5 fruit fly cellular contexts compared by ENCODE assay signal in the genomic region with DNA sequence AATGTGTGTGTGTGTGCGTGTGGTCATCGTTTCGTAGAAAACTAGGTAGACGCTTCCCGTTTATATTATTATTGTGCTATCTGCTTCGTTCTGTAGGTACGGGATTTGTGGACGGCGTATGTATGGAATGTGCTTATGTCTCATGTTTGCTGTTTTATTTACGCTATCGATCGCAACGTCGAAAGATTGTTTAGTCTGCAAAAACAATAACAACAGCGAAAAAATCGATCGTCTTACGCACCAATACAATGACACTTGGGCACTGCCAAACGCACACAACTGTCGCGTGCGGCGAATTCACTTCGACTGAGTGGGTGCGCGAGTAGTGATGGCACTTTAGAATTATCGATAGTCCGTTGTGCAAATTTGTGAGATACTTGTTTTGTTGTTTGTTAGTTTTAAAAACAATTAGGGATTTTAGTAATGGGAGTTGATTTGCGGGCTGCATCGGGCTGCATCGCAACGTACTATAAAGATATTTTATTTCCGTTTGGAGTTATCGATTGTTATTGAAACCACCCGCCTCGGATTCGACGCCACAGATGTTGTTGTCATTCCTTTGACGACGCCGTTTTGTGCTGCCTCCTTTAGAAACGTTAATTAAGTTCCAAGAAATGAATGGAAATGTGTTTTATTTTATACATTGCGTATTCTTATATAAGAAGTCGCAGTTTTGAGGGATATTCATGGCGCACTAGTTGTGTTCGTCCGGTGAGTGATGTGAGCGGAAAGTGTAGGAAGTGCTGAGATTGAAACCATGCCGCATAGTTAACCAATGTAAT.
A peak's percentile ranks its signal among the peaks of the same experiment; 100 is the strongest.
TF ChIP-seq lines count a peak whose summit lies in the region.

No protein-coding gene starts in this region.

- TF ChIP-seq CTCF in whole organism, embryonic (GFP tag; optimal IDR thresholded peaks at IDR 0.05; lab: Kevin White, UChicago) = no peak

TF ChIP-seq in whole organism, adult, 20 proteins besides CTCF, POLR2A, EP300 and RAD21:
- TF ChIP-seq CG7101 (tag; optimal IDR thresholded peaks at IDR 0.05; lab: Kevin White, UChicago) (peak; percentile 22), cic (GFP tag; optimal IDR thresholded peaks at IDR 0.05; lab: Kevin White, UChicago) (peak; percentile 37), CG7045 (GFP tag; optimal IDR thresholded peaks at IDR 0.05; lab: Kevin White, UChicago) (no peak), bab1 (GFP tag; optimal IDR thresholded peaks at IDR 0.05; lab: Kevin White, UChicago) (peak; percentile 18), Crg-1 (GFP tag; optimal IDR thresholded peaks at IDR 0.05; lab: Kevin White, UChicago) (peak; percentile 39), Hr96 (GFP tag; optimal IDR thresholded peaks at IDR 0.05; lab: Kevin White, UChicago) (no peak), CG11617 (GFP tag; optimal IDR thresholded peaks at IDR 0.05; lab: Kevin White, UChicago) (peak; percentile 8), pad (GFP tag; optimal IDR thresholded peaks at IDR 0.05; lab: Kevin White, UChicago) (no peak), Clk (GFP tag; optimal IDR thresholded peaks at IDR 0.05; lab: Kevin White, UChicago) (no peak), tj (GFP tag; optimal IDR thresholded peaks at IDR 0.05; lab: Kevin White, UChicago) (peak; percentile 59), toe (GFP tag; optimal IDR thresholded peaks at IDR 0.05; lab: Kevin White, UChicago) (no peak)

TF ChIP-seq in whole organism, embryonic, 481 proteins besides CTCF, POLR2A, EP300 and RAD21 (continues in another document):
- TF ChIP-seq danr (GFP tag; IDR thresholded peaks at IDR 0.05; lab: Robert Waterston, UW) (no peak), Awh (GFP tag; IDR thresholded peaks at IDR 0.05; lab: Robert Waterston, UW) (no peak), ssp (GFP tag; IDR thresholded peaks at IDR 0.05; lab: Robert Waterston, UW) (no peak), ranshi (GFP tag; IDR thresholded peaks at IDR 0.05; lab: Robert Waterston, UW) (no peak), Bgb (GFP tag; IDR thresholded peaks at IDR 0.05; lab: Robert Waterston, UW; ENCODE audit: partially characterized antibody) (peak; percentile 75), jumu (GFP tag; optimal IDR thresholded peaks at IDR 0.05; lab: Kevin White, UChicago) (peak; percentile 8), Rfx (GFP tag; IDR thresholded peaks at IDR 0.05; lab: Robert Waterston, UW) (peak; percentile 25; the same call in 1 of the 2 replicates), CG15601 (tag; optimal IDR thresholded peaks at IDR 0.05; lab: Kevin White, UChicago) (no peak), CG13775 (GFP tag; optimal IDR thresholded peaks at IDR 0.05; lab: Kevin White, UChicago) (peak; percentile 11), CG9932 (GFP tag; IDR thresholded peaks at IDR 0.05; lab: Robert Waterston, UW) (peak; percentile 17; the same call in 1 of the 2 replicates), hbn (GFP tag; IDR thresholded peaks at IDR 0.05; lab: Robert Waterston, UW; ENCODE audit: partially characterized antibody) (peak; percentile 70), CG8765 (GFP tag; IDR thresholded peaks at IDR 0.05; lab: Robert Waterston, UW) (no peak), pzg (GFP tag; optimal IDR thresholded peaks at IDR 0.05; lab: Kevin White, UChicago) (peak; percentile 41), zfh1 (GFP tag; IDR thresholded peaks at IDR 0.05; lab: Robert Waterston, UW) (no peak), CG3838 (GFP tag; optimal IDR thresholded peaks at IDR 0.05; lab: Kevin White, UChicago) (peak; percentile 91), dpn (GFP tag; optimal IDR thresholded peaks at IDR 0.05; lab: Kevin White, UChicago) (peak in 1 of 2 experiments; percentile 9), ewg (GFP tag; optimal IDR thresholded peaks at IDR 0.05; lab: Kevin White, UChicago) (peak; percentile 27)

TF ChIP-seq in whole organism, prepupa, 60 proteins besides CTCF, POLR2A, EP300 and RAD21:
- TF ChIP-seq esn (GFP tag; optimal IDR thresholded peaks at IDR 0.05; lab: Kevin White, UChicago) (peak; percentile 37), svp (GFP tag; lab: Kevin White, UChicago) (peak; percentile 73), topi (GFP tag; optimal IDR thresholded peaks at IDR 0.05; lab: Kevin White, UChicago) (no peak), vri (GFP tag; optimal IDR thresholded peaks at IDR 0.05; lab: Kevin White, UChicago) (no peak), CG15336 (GFP tag; IDR thresholded peaks at IDR 0.05; lab: Robert Waterston, UW) (0 out of 2 replicates have a peak, but pooled peaks have one; percentile 31)

TF ChIP-seq in whole organism, pupa, 21 proteins besides CTCF, POLR2A, EP300 and RAD21:
- TF ChIP-seq CG8159 (tag; optimal IDR thresholded peaks at IDR 0.05; lab: Kevin White, UChicago) = no peak
- TF ChIP-seq Ets98B (GFP tag; IDR thresholded peaks at IDR 0.05; lab: Robert Waterston, UW) = peak; percentile 33; the same call in 1 of the 2 replicates
- no peak for TF ChIP-seq Snoo (tag; optimal IDR thresholded peaks at IDR 0.05; lab: Kevin White, UChicago)
- TF ChIP-seq CG4496 (GFP tag; IDR thresholded peaks at IDR 0.05; lab: Robert Waterston, UW) = 0 out of 3 replicates have a peak, but pooled peaks have one; percentile 30
- TF ChIP-seq rn (GFP tag; IDR thresholded peaks at IDR 0.05; lab: Robert Waterston, UW) = no peak
- peak; percentile 16 for TF ChIP-seq EcR (GFP tag; optimal IDR thresholded peaks at IDR 0.05; lab: Kevin White, UChicago)
- no peak for TF ChIP-seq CG15710 (tag; optimal IDR thresholded peaks at IDR 0.05; lab: Kevin White, UChicago)

TF ChIP-seq in whole organism, wandering third instar larva, 38 proteins besides CTCF, POLR2A, EP300 and RAD21:
- TF ChIP-seq h (GFP tag; optimal IDR thresholded peaks at IDR 0.05; lab: Kevin White, UChicago) (no peak), Hr83 (GFP tag; optimal IDR thresholded peaks at IDR 0.05; lab: Kevin White, UChicago; ENCODE audit: poor library complexity, severe bottlenecking) (peak; percentile 32), Sp1 (GFP tag; optimal IDR thresholded peaks at IDR 0.05; lab: Kevin White, UChicago) (peak; percentile 17), rgr (GFP tag; optimal IDR thresholded peaks at IDR 0.05; lab: Kevin White, UChicago) (peak; percentile 46), Mio (GFP tag; optimal IDR thresholded peaks at IDR 0.05; lab: Kevin White, UChicago) (peak; percentile 1), lola (GFP tag; optimal IDR thresholded peaks at IDR 0.05; lab: Kevin White, UChicago) (no peak), CG9705 (GFP tag; optimal IDR thresholded peaks at IDR 0.05; lab: Kevin White, UChicago) (no peak), woc (GFP tag; optimal IDR thresholded peaks at IDR 0.05; lab: Kevin White, UChicago) (no peak), psq (GFP tag; optimal IDR thresholded peaks at IDR 0.05; lab: Kevin White, UChicago) (peak; percentile 22)
